Worm (Caenorhabditis elegans) whole organism, midembryonic: ENCODE measurements around the gene T19C4.24.

Source experiments
- flt-1 ChIP-seq: fragments of 200-800 bp; sonication (Bioruptor generic); IDR thresholded peaks from 2 replicates; pipeline ENCODE4 v1.3.6; 2022; ENCODE audit warnings: missing genetic modification characterization, missing compliant biosample characterization
- ztf-29 ChIP-seq: fragments of 200-800 bp; sonication (Bioruptor generic); IDR thresholded peaks from 2 replicates; pipeline ENCODE4 v1.3.6; 2022; ENCODE audit warnings: missing genetic modification reagents, missing genetic modification characterization, missing compliant biosample characterization

DNA sequence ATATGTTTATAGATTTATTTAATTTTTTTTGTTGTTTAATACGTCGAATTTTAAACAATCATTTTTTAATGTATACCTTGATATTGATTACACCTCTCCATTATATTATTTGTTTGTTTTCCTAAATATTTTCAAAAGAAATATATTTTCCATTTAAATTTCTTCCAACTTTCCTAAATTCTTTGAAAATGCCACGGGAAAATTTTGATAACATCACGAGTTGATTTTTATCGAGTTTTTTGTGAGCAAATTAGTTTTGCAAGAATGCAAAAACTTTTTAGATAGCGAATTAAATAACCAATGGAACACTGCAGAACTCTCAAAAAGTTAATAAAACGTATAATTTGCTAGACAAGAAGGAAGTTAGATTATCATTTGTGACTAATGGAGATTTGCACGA, 11.1 kb upstream of the T19C4.24 start, which contains the start of gene srg-42:
- TF ChIP-seq ztf-29 (GFP tag; lab: Robert Waterston, UW) (no peak), flt-1 (no peak)
